Worm (Caenorhabditis elegans): ENCODE data around the gene ape-1.

ape-1 gene

DNA sequence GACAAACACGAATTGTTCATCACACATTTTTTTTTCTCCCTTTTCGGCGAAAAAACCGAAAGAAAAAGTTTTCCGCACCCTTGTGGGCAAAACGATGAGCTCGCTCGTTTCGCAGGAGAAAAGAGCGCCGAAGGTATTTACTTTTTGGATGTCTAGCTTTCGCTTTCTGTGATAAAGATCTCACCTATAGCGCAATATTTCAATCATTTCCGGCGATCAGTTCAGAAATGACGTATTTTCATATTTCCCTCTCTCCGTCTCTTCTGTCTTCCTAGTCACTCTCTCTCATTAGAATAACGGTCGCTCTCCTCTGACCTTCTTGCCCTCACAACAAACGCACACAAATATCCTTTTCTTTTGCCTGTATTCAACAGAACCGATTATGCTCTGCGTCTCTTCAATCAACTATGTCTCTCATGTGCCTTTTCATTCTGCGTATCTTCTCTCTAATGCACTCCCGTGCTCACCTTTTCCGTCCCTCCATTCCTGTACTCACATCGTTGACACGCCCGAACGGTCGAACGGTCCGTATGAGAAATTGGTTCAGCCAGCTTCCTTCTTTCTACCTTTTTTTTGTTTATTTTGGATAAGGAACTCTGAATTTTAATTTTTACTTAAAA lies 1.9 kb upstream of the ape-1 start:
- no peak for TF ChIP-seq zag-1 (tag; optimal IDR thresholded peaks at IDR 0.05)
- TF ChIP-seq C34F6.9 (tag; optimal IDR thresholded peaks at IDR 0.05), result no peak
- TF ChIP-seq nhr-129 (tag; optimal IDR thresholded peaks at IDR 0.05), result peak; percentile 30
- TF ChIP-seq ceh-16 (tag; optimal IDR thresholded peaks at IDR 0.05), result peak; percentile 20
- no peak for TF ChIP-seq unc-55 (GFP tag; optimal IDR thresholded peaks at IDR 0.05)
- TF ChIP-seq blmp-1 (tag; optimal IDR thresholded peaks at IDR 0.05; ENCODE audit: insufficient read depth), result peak; percentile 42
- peak; percentile 57 for TF ChIP-seq sma-9 (GFP tag; optimal IDR thresholded peaks at IDR 0.05)
- no peak for TF ChIP-seq sma-9 (tag; optimal IDR thresholded peaks at IDR 0.05)
- peak; percentile 19 for TF ChIP-seq fos-1 (tag; optimal IDR thresholded peaks at IDR 0.05)
- no peak for TF ChIP-seq nhr-10 (tag; optimal IDR thresholded peaks at IDR 0.05)
- peak; percentile 19 for TF ChIP-seq nhr-25 (tag; optimal IDR thresholded peaks at IDR 0.05)
- peak in 1 of 2 experiments; percentile 15 for TF ChIP-seq lsy-2 (tag; optimal IDR thresholded peaks at IDR 0.05)
- no peak for TF ChIP-seq ZK546.5 (tag; optimal IDR thresholded peaks at IDR 0.05)
- peak; percentile 6 for TF ChIP-seq sem-4 (tag; optimal IDR thresholded peaks at IDR 0.05)
- TF ChIP-seq Y55F3AM.14 (GFP tag; optimal IDR thresholded peaks at IDR 0.05), result no peak
- no peak for TF ChIP-seq elt-1 (tag; optimal IDR thresholded peaks at IDR 0.05)

DNA sequence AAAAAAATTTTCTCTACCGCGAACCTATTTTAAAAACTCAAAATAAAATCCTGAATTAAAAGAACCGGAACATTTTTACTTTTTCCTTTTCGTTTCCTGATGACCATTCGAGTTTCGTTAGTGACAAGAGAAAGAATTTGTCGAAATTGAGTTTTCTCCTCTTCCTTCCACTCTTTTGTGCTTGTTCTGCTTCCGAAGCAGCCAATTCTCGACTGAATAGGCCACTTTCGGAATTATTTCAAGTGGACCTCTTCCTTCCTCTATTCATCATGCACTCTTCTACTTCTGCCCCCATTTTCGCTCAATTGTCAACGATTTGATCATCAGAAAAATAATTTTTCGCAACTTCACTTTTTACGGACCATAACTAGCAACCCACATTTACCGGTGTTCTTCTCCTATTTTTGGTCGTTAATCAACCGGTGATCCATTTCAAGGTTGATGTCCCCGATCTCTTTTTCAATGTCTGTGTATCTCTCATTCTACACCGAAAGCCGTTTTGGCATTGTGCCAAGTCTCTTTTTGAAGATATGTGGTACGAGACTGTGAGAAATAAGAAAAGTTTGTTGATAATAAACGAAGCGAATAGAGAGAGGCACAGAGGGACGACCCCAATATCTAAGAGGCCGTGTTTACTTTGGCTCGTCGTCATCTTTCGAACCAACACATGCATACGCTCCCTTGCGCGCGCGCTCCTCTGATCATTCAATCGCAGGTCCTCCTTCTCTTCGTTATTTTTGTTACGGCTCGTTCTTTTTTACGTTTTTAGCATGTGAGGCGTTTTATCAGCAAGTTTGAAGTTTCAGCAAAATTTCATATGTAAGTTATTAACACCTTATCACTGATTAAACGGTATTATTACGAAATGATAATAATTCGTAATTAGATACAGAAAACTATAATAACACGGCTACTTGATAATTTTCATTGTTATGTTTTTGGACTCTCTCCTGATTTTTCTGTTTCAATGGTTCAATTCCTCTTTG lies 851 bp upstream of the ape-1 start:
- TF ChIP-seq F13H6.1 (tag; optimal IDR thresholded peaks at IDR 0.05) (no peak), C34F6.9 (tag; optimal IDR thresholded peaks at IDR 0.05) (no peak), alr-1 (tag; optimal IDR thresholded peaks at IDR 0.05) (no peak), unc-39 (tag; optimal IDR thresholded peaks at IDR 0.05) (no peak), nhr-21 (tag; optimal IDR thresholded peaks at IDR 0.05) (no peak), crh-2 (tag; optimal IDR thresholded peaks at IDR 0.05) (no peak), sma-3 (GFP tag; optimal IDR thresholded peaks at IDR 0.05) (peak; percentile 35), elt-3 (tag; optimal IDR thresholded peaks at IDR 0.05) (no peak), fos-1 (tag; optimal IDR thresholded peaks at IDR 0.05) (peak; percentile 39), mbf-1 (tag; optimal IDR thresholded peaks at IDR 0.05) (no peak)

- TF ChIP-seq ztf-11 (tag; optimal IDR thresholded peaks at IDR 0.05) (no peak), sma-9 (GFP tag; optimal IDR thresholded peaks at IDR 0.05) (peak; percentile 28), sma-9 (tag; optimal IDR thresholded peaks at IDR 0.05) (no peak), nhr-237 (tag; optimal IDR thresholded peaks at IDR 0.05) (no peak), nhr-77 (tag; optimal IDR thresholded peaks at IDR 0.05) (no peak), fos-1 (tag; optimal IDR thresholded peaks at IDR 0.05) (peak; percentile 1), blmp-1 (tag; optimal IDR thresholded peaks at IDR 0.05; ENCODE audit: insufficient read depth) (no peak), skn-1 (tag; optimal IDR thresholded peaks at IDR 0.05) (no peak), snpc-4 (tag; optimal IDR thresholded peaks at IDR 0.05) (no peak), ztf-1 (GFP tag; conservative IDR thresholded peaks at IDR 0.05) (no peak), gmeb-1 (tag; optimal IDR thresholded peaks at IDR 0.05) (peak; percentile 20), nhr-21 (tag; optimal IDR thresholded peaks at IDR 0.05) (no peak), crh-2 (tag; optimal IDR thresholded peaks at IDR 0.05) (no peak)
These were observed 760 bp downstream of the ape-1 start for ce11 chrV:11676498-11676897.

DNA sequence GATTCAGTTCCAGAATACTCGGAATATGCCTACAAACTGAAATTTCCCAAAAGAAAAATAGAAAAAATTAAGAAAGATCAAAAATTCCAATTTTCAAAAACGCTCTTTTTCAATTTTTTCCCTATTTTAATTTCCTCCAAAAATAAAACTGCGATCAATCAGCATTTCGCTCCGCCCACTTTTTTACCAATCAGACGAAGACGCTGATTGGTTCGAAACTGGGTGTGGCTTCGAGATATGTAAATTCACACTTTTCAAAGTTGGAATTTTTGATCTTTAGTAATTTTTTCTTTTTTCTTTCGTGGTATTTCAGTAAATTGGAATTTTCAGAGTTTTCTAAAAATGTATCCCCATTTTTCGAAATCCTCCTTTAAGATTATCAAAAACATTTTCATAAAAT lies 1.3 kb downstream of the ape-1 start:
- TF ChIP-seq Y55F3AM.14 (GFP tag; optimal IDR thresholded peaks at IDR 0.05) (no peak), dmd-4 (tag; optimal IDR thresholded peaks at IDR 0.05) (no peak), lin-11 (tag; optimal IDR thresholded peaks at IDR 0.05) (no peak), lin-39 (tag; optimal IDR thresholded peaks at IDR 0.05) (no peak), fos-1 (tag; optimal IDR thresholded peaks at IDR 0.05) (no peak), lin-13 (GFP tag; optimal IDR thresholded peaks at IDR 0.05) (no peak), sma-9 (GFP tag; optimal IDR thresholded peaks at IDR 0.05) (no peak), sma-9 (tag; optimal IDR thresholded peaks at IDR 0.05) (no peak), nhr-21 (tag; optimal IDR thresholded peaks at IDR 0.05) (no peak), elt-3 (tag; optimal IDR thresholded peaks at IDR 0.05) (no peak), nhr-237 (tag; optimal IDR thresholded peaks at IDR 0.05) (no peak), zag-1 (tag; optimal IDR thresholded peaks at IDR 0.05) (no peak), crh-2 (tag; optimal IDR thresholded peaks at IDR 0.05) (no peak), elt-1 (tag; optimal IDR thresholded peaks at IDR 0.05) (no peak), gmeb-1 (tag; optimal IDR thresholded peaks at IDR 0.05) (no peak), egl-27 (tag; optimal IDR thresholded peaks at IDR 0.05) (no peak), ztf-4 (tag; optimal IDR thresholded peaks at IDR 0.05) (no peak), unc-62 (GFP tag; optimal IDR thresholded peaks at IDR 0.05) (no peak), snpc-4 (tag; optimal IDR thresholded peaks at IDR 0.05) (no peak)

Data from whole organism, L2 larva.